Fruit fly (Drosophila melanogaster): ENCODE data around the gene CG11630.
A peak's percentile ranks its signal among the peaks of the same experiment; 100 is the strongest.

CG11630 gene

dm6 chr2L:21786991-21787390 is 3.1 kb upstream of the CG11630 start (continued):
- TF ChIP-seq rib (GFP tag; IDR thresholded peaks at IDR 0.05) = peak; percentile 53; the same call in 1 of the 2 replicates
- peak; percentile 45 for TF ChIP-seq CG1233 (GFP tag; optimal IDR thresholded peaks at IDR 0.05)
- TF ChIP-seq ac (GFP tag; optimal IDR thresholded peaks at IDR 0.05) = no peak
- TF ChIP-seq CG11695 (GFP tag; IDR thresholded peaks at IDR 0.05) = peak; percentile 26; the same call in 1 of the 3 replicates
- TF ChIP-seq CG10959 (GFP tag; IDR thresholded peaks at IDR 0.05) = 0 out of 2 replicates have a peak, but pooled peaks have one; percentile 24
- peak; percentile 67 for TF ChIP-seq HLH3B (GFP tag; IDR thresholded peaks at IDR 0.05)
- no peak for TF ChIP-seq hkb (optimal IDR thresholded peaks at IDR 0.05)
- peak; percentile 55; the same call in 1 of the 2 replicates for TF ChIP-seq hkb (GFP tag; IDR thresholded peaks at IDR 0.05)
- peak; percentile 32 for TF ChIP-seq CG16863 (GFP tag; optimal IDR thresholded peaks at IDR 0.05)
- no peak for TF ChIP-seq pan (optimal IDR thresholded peaks at IDR 0.05)
- TF ChIP-seq pan (GFP tag; optimal IDR thresholded peaks at IDR 0.05 in 1 of 2, IDR thresholded peaks at IDR 0.05 in 1 of 2) = peak in 1 of 2 experiments; percentile 75
- TF ChIP-seq slbo (GFP tag; IDR thresholded peaks at IDR 0.05) = peak; percentile 74
- TF ChIP-seq gem (tag; optimal IDR thresholded peaks at IDR 0.05) = peak; percentile 72
- TF ChIP-seq peb (GFP tag; IDR thresholded peaks at IDR 0.05) = 0 out of 2 replicates have a peak, but pooled peaks have one; percentile 19
- 0 out of 2 replicates have a peak, but pooled peaks have one; percentile 27 for TF ChIP-seq E2f2 (GFP tag; IDR thresholded peaks at IDR 0.05)
- peak; percentile 29 to 64 for TF ChIP-seq Hr51 (GFP tag; optimal IDR thresholded peaks at IDR 0.05)
- no peak for TF ChIP-seq Mes4 (GFP tag; optimal IDR thresholded peaks at IDR 0.05)
- peak; percentile 13 to 50 for TF ChIP-seq chif (GFP tag; optimal IDR thresholded peaks at IDR 0.05)
- TF ChIP-seq unpg (GFP tag; optimal IDR thresholded peaks at IDR 0.05) = peak; percentile 54
- TF ChIP-seq CG2129 (GFP tag; IDR thresholded peaks at IDR 0.05; ENCODE audit: partially characterized antibody) = no peak
- TF ChIP-seq tap (tag; optimal IDR thresholded peaks at IDR 0.05) = peak; percentile 30
- TF ChIP-seq HLH4C (GFP tag; IDR thresholded peaks at IDR 0.05; ENCODE audit: partially characterized antibody) = no peak
- TF ChIP-seq abd-A (tag; optimal IDR thresholded peaks at IDR 0.05) = peak; percentile 71
- TF ChIP-seq MESR4 (GFP tag; optimal IDR thresholded peaks at IDR 0.05) = no peak
- TF ChIP-seq salm (tag; optimal IDR thresholded peaks at IDR 0.05) = no peak
- no peak for TF ChIP-seq D (optimal IDR thresholded peaks at IDR 0.05)
- peak; percentile 57 for TF ChIP-seq D (GFP tag; optimal IDR thresholded peaks at IDR 0.05)
- peak; percentile 45; the same call in 1 of the 2 replicates for TF ChIP-seq stc (GFP tag; IDR thresholded peaks at IDR 0.05)
- no peak for TF ChIP-seq corto (GFP tag; optimal IDR thresholded peaks at IDR 0.05)
- TF ChIP-seq gfzf (GFP tag; optimal IDR thresholded peaks at IDR 0.05) = no peak
- TF ChIP-seq pita (GFP tag; optimal IDR thresholded peaks at IDR 0.05) = no peak
- TF ChIP-seq CG18764 (GFP tag; optimal IDR thresholded peaks at IDR 0.05) = no peak
- TF ChIP-seq kah (GFP tag; optimal IDR thresholded peaks at IDR 0.05) = no peak
- TF ChIP-seq H2.0 (GFP tag; IDR thresholded peaks at IDR 0.05) = 0 out of 2 replicates have a peak, but pooled peaks have one; percentile 43
- TF ChIP-seq CG8290 (GFP tag; optimal IDR thresholded peaks at IDR 0.05) = no peak
- TF ChIP-seq CG8290 (tag; optimal IDR thresholded peaks at IDR 0.05) = peak in 1 of 2 experiments; percentile 54
- peak; percentile 55; the same call in 1 of the 2 replicates for TF ChIP-seq CG10366 (GFP tag; IDR thresholded peaks at IDR 0.05)
- TF ChIP-seq Gug (GFP tag; IDR thresholded peaks at IDR 0.05) = peak; percentile 68; the same call in 3 of the 4 replicates
- TF ChIP-seq maf-S (GFP tag; optimal IDR thresholded peaks at IDR 0.05) = peak; percentile 16
- no peak for TF ChIP-seq MBD-R2 (GFP tag; IDR thresholded peaks at IDR 0.05)
- no peak for TF ChIP-seq sim (GFP tag; IDR thresholded peaks at IDR 0.05)
- no peak for TF ChIP-seq CkIIα-i1 (GFP tag; IDR thresholded peaks at IDR 0.05)
- no peak for TF ChIP-seq CG18619 (GFP tag; optimal IDR thresholded peaks at IDR 0.05)
- TF ChIP-seq luna (GFP tag; optimal IDR thresholded peaks at IDR 0.05) = no peak
- TF ChIP-seq CHES-1-like (GFP tag; optimal IDR thresholded peaks at IDR 0.05) = peak; percentile 24
- TF ChIP-seq so (GFP tag; IDR thresholded peaks at IDR 0.05) = no peak; the same call in 2 of the 3 replicates
- TF ChIP-seq CG10979 (tag; optimal IDR thresholded peaks at IDR 0.05) = peak; percentile 56
- TF ChIP-seq lbe (GFP tag; optimal IDR thresholded peaks at IDR 0.05) = no peak
- no peak for TF ChIP-seq CG9215 (GFP tag; IDR thresholded peaks at IDR 0.05)
- TF ChIP-seq CG15011 (GFP tag; optimal IDR thresholded peaks at IDR 0.05) = peak; percentile 15
- TF ChIP-seq CG7556 (GFP tag; optimal IDR thresholded peaks at IDR 0.05) = peak; percentile 68
- no peak for TF ChIP-seq Hey (tag; optimal IDR thresholded peaks at IDR 0.05)

All from whole organism, embryonic.